Fruit fly (Drosophila melanogaster): ENCODE measurements around the gene CG17364.

dm6 chr3L:13939151-13939499, 54.1 kb downstream of the CG17364 start, which contains the start of gene CG32137:
- no peak for TF ChIP-seq ovo (GFP tag; optimal IDR thresholded peaks at IDR 0.05)
- no peak for TF ChIP-seq Crg-1 (GFP tag; optimal IDR thresholded peaks at IDR 0.05)
- TF ChIP-seq Mnt (GFP tag; optimal IDR thresholded peaks at IDR 0.05), result peak; percentile 4
- no peak for TF ChIP-seq CG1620 (GFP tag; optimal IDR thresholded peaks at IDR 0.05)
- no peak for TF ChIP-seq CG5204 (GFP tag; optimal IDR thresholded peaks at IDR 0.05)
- peak; percentile 60 for TF ChIP-seq CG12768 (GFP tag; optimal IDR thresholded peaks at IDR 0.05)

All from whole organism, adult.